Fruit fly (Drosophila melanogaster) whole organism, embryonic: Measurements from ENCODE around the gene CG3123.
A peak's percentile ranks its signal among the peaks of the same experiment; 100 is the strongest.

Experiments used
- B-H1 ChIP-seq: fragments of 200-800 bp; sonication (Bioruptor generic); IDR thresholded peaks from 3 replicates; pipeline ENCODE4 v1.3.6; 2022; ENCODE audit warnings: missing biosample characterization, missing genetic modification characterization
- BtbVII ChIP-seq: fragments of 200-800 bp; sonication (Bioruptor generic); optimal IDR thresholded peaks from 3 replicates; lab custom pipeline; 2017; ENCODE audit warnings: missing biosample characterization, mild to moderate bottlenecking, missing genetic modification characterization
- Bteb2 ChIP-seq: fragments of 200-800 bp; sonication (Bioruptor generic); optimal IDR thresholded peaks from 2 replicates; lab custom pipeline; 2016; ENCODE audit warnings: missing biosample characterization, missing genetic modification characterization
- CG10147 ChIP-seq: fragments of 200-800 bp; sonication (Bioruptor generic); optimal IDR thresholded peaks from 2 replicates; lab custom pipeline; 2019; ENCODE audit warnings: missing biosample characterization, mild to moderate bottlenecking, missing genetic modification characterization, moderate library complexity
- CG1024 ChIP-seq: fragments of 200-800 bp; sonication (Bioruptor generic); IDR thresholded peaks from 2 replicates; pipeline ENCODE4 v1.3.6; 2022; ENCODE audit warnings: missing biosample characterization, missing genetic modification characterization
- CG10654 ChIP-seq: fragments of 200-800 bp; sonication (Bioruptor generic); optimal IDR thresholded peaks from 2 replicates; lab custom pipeline; 2016; ENCODE audit warnings: missing biosample characterization, missing genetic modification characterization
- CG11696 ChIP-seq: fragments of 200-800 bp; sonication (Bioruptor generic); IDR thresholded peaks from 2 replicates; pipeline ENCODE4 v1.3.6; 2022; ENCODE audit warnings: missing biosample characterization, missing genetic modification characterization
- CG12104 ChIP-seq: fragments of 200-800 bp; sonication (Bioruptor generic); optimal IDR thresholded peaks from 3 replicates; lab custom pipeline; 2016; ENCODE audit warnings: missing biosample characterization, missing genetic modification characterization
- CG12219 ChIP-seq: fragments of 200-800 bp; sonication (Bioruptor generic); optimal IDR thresholded peaks from 3 replicates; lab custom pipeline; 2018; ENCODE audit warnings: missing biosample characterization, mild to moderate bottlenecking, missing genetic modification characterization
- CG13287 ChIP-seq: fragments of 200-800 bp; sonication (Bioruptor generic); IDR thresholded peaks from 2 replicates; pipeline ENCODE4 v1.3.6; 2022; ENCODE audit warnings: missing biosample characterization, missing genetic modification characterization; ENCODE audit not compliant: partially characterized antibody
- CG14860 ChIP-seq: fragments of 200-800 bp; sonication (Bioruptor generic); IDR thresholded peaks from 3 replicates; pipeline ENCODE4 v1.3.6; 2022; ENCODE audit warnings: missing biosample characterization, missing genetic modification characterization; ENCODE audit not compliant: partially characterized antibody
- CG16815 ChIP-seq: fragments of 200-800 bp; sonication (Bioruptor generic); optimal IDR thresholded peaks from 3 replicates; lab custom pipeline; 2017; ENCODE audit warnings: missing biosample characterization, mild to moderate bottlenecking, missing genetic modification characterization
- CG18011 ChIP-seq: fragments of 200-800 bp; sonication (Bioruptor generic); optimal IDR thresholded peaks from 2 replicates; lab custom pipeline; 2017; ENCODE audit warnings: missing biosample characterization, missing genetic modification characterization, mild to moderate bottlenecking, moderate library complexity, missing genotype
- CG31365 ChIP-seq: fragments of 200-800 bp; sonication (Bioruptor generic); optimal IDR thresholded peaks from 2 replicates; lab custom pipeline; 2018; ENCODE audit warnings: missing biosample characterization, mild to moderate bottlenecking, missing genetic modification characterization
- CG3847 ChIP-seq: fragments of 200-800 bp; sonication (Bioruptor generic); IDR thresholded peaks from 2 replicates; pipeline ENCODE4 v1.3.6; 2022; ENCODE audit warnings: missing biosample characterization, missing genetic modification characterization
- CG3995 ChIP-seq: fragments of 200-800 bp; sonication (Bioruptor generic); optimal IDR thresholded peaks from 3 replicates; lab custom pipeline; 2016; ENCODE audit warnings: missing biosample characterization, missing genetic modification characterization
- CG4424 ChIP-seq: fragments of 200-800 bp; sonication (Bioruptor generic); optimal IDR thresholded peaks from 3 replicates; lab custom pipeline; 2016; ENCODE audit warnings: missing biosample characterization, missing genetic modification characterization
- CG4730 ChIP-seq: fragments of 200-800 bp; sonication (Bioruptor generic); IDR thresholded peaks from 2 replicates; pipeline ENCODE4 v1.3.6; 2022; ENCODE audit warnings: missing biosample characterization, missing genetic modification characterization
- CG8924 ChIP-seq: fragments of 200-800 bp; optimal IDR thresholded peaks from 3 replicates; lab custom pipeline; 2019; ENCODE audit warnings: missing biosample characterization, mild to moderate bottlenecking, missing genetic modification characterization, moderate library complexity
- CG9609 ChIP-seq: fragments of 200-800 bp; sonication (Bioruptor generic); optimal IDR thresholded peaks from 3 replicates; lab custom pipeline; 2016; ENCODE audit warnings: missing biosample characterization, missing genetic modification characterization
- CG9727 ChIP-seq: fragments of 200-800 bp; sonication (Bioruptor generic); optimal IDR thresholded peaks from 3 replicates; lab custom pipeline; 2017; ENCODE audit warnings: missing biosample characterization, mild to moderate bottlenecking, missing genetic modification characterization
- CoRest ChIP-seq: fragments of 200-800 bp; sonication (Bioruptor generic); optimal IDR thresholded peaks from 3 replicates; lab custom pipeline; 2018; ENCODE audit warnings: missing biosample characterization, mild to moderate bottlenecking, missing genetic modification characterization, moderate library complexity
- D19A ChIP-seq: fragments of 200-800 bp; optimal IDR thresholded peaks from 3 replicates; lab custom pipeline; 2019; ENCODE audit warnings: missing biosample characterization, mild to moderate bottlenecking, missing genetic modification characterization, moderate library complexity
- Doc2 ChIP-seq: fragments of 200-800 bp; sonication (Bioruptor generic); IDR thresholded peaks from 2 replicates; pipeline ENCODE4 v1.3.6; 2022; ENCODE audit warnings: missing biosample characterization, missing genetic modification characterization
- Dref ChIP-seq: fragments of 200-800 bp; sonication (Bioruptor generic); IDR thresholded peaks from 2 replicates; pipeline ENCODE4 v1.3.6; 2022; ENCODE audit warnings: missing biosample characterization, missing genetic modification characterization
- Fer1 ChIP-seq: fragments of 200-800 bp; sonication (Bioruptor generic); optimal IDR thresholded peaks from 2 replicates; lab custom pipeline; 2017; ENCODE audit warnings: missing biosample characterization, mild to moderate bottlenecking, missing genetic modification characterization
- Hr51 ChIP-seq, 2 experiments: fragments of 200-800 bp; sonication (Bioruptor generic); optimal IDR thresholded peaks; 2 replicates in 1 of 2; 3 replicates in 1 of 2; lab custom pipeline; 2016 to 2018; ENCODE audit warnings: missing biosample characterization in 2 of 2, missing genetic modification characterization in 2 of 2, mild to moderate bottlenecking in 1 of 2, moderate library complexity in 1 of 2
- NFAT ChIP-seq: fragments of 200-800 bp; sonication (Bioruptor generic); IDR thresholded peaks from 2 replicates; pipeline ENCODE4 v1.3.6; 2022; ENCODE audit warnings: missing biosample characterization, missing genetic modification characterization
- Optix ChIP-seq: fragments of 200-800 bp; sonication (Bioruptor generic); IDR thresholded peaks from 3 replicates; pipeline ENCODE4 v1.3.6; 2022; ENCODE audit warnings: missing biosample characterization, missing genetic modification characterization
- Pdp1 ChIP-seq, 2 experiments: fragments of 200-800 bp; sonication (Bioruptor generic); optimal IDR thresholded peaks; 3 replicates each; lab custom pipeline; 2016; ENCODE audit warnings: missing biosample characterization in 2 of 2, missing genetic modification characterization in 2 of 2, mild to moderate bottlenecking in 1 of 2, moderate library complexity in 1 of 2
- Xbp1 ChIP-seq: fragments of 200-800 bp; sonication (Bioruptor generic); optimal IDR thresholded peaks from 3 replicates; lab custom pipeline; 2016; ENCODE audit warnings: missing biosample characterization, mild to moderate bottlenecking, missing genetic modification characterization
- br ChIP-seq: fragments of >200 bp; optimal IDR thresholded peaks from 2 replicates; lab custom pipeline; 2017
- crc ChIP-seq: fragments of 200-800 bp; sonication (Bioruptor generic); optimal IDR thresholded peaks from 2 replicates; lab custom pipeline; 2016; ENCODE audit warnings: missing biosample characterization, missing genetic modification characterization
- cwo ChIP-seq: fragments of 200-800 bp; sonication (Bioruptor generic); optimal IDR thresholded peaks from 3 replicates; lab custom pipeline; 2017; ENCODE audit warnings: missing biosample characterization, missing genetic modification characterization, mild to moderate bottlenecking, moderate library complexity, missing genetic modification reagents
- ftz-f1 ChIP-seq: fragments of 200-800 bp; sonication (Bioruptor generic); optimal IDR thresholded peaks from 2 replicates; lab custom pipeline; 2016; ENCODE audit warnings: missing biosample characterization, missing genetic modification characterization
- insv ChIP-seq, 2 experiments: fragments of 200-800 bp; sonication (Bioruptor generic); optimal IDR thresholded peaks; 3 replicates each; lab custom pipeline; 2016 to 2018; ENCODE audit warnings: missing biosample characterization in 2 of 2, missing genetic modification characterization in 2 of 2
- inv ChIP-seq: fragments of 200-800 bp; sonication (Bioruptor generic); IDR thresholded peaks from 2 replicates; pipeline ENCODE4 v1.3.6; 2022; ENCODE audit warnings: missing biosample characterization, missing genetic modification characterization; ENCODE audit not compliant: partially characterized antibody
- lmd ChIP-seq: fragments of 200-800 bp; sonication (Bioruptor generic); IDR thresholded peaks from 2 replicates; pipeline ENCODE4 v1.3.6; 2022; ENCODE audit warnings: missing biosample characterization, missing genetic modification characterization
- lov ChIP-seq, 2 experiments: fragments of 200-800 bp in 1 of 2; fragments of >200 bp in 1 of 2; sonication (Bioruptor generic) in 1 of 2; IDR thresholded peaks in 1 of 2; optimal IDR thresholded peaks in 1 of 2; 2 replicates in 1 of 2; 3 replicates in 1 of 2; pipeline versions ENCODE4 v1.3.6 to Lab custom; 2017 to 2022; ENCODE audit warnings: missing biosample characterization in 1 of 2, missing genetic modification characterization in 1 of 2
- mam ChIP-seq: fragments of 200-800 bp; sonication (Bioruptor generic); optimal IDR thresholded peaks from 3 replicates; lab custom pipeline; 2016; ENCODE audit warnings: missing biosample characterization, missing genetic modification characterization
- otp ChIP-seq: fragments of 200-800 bp; sonication (Bioruptor generic); IDR thresholded peaks from 3 replicates; pipeline ENCODE4, ENCODE4 v1.3.6; 2022; ENCODE audit warnings: missing biosample characterization, missing genetic modification characterization
- phol ChIP-seq: fragments of 200-800 bp; sonication (Bioruptor generic); optimal IDR thresholded peaks from 3 replicates; lab custom pipeline; 2018; ENCODE audit warnings: missing biosample characterization, mild to moderate bottlenecking, missing genetic modification characterization, moderate library complexity
- pros ChIP-seq: fragments of 200-800 bp; sonication (Bioruptor generic); optimal IDR thresholded peaks from 3 replicates; lab custom pipeline; 2019; ENCODE audit warnings: missing biosample characterization, mild to moderate bottlenecking, missing genetic modification characterization, moderate library complexity
- row ChIP-seq: fragments of 200-800 bp; sonication (Bioruptor generic); IDR thresholded peaks from 3 replicates; pipeline ENCODE4 v1.3.6; 2022; ENCODE audit warnings: missing biosample characterization, missing genetic modification characterization
- seq ChIP-seq: fragments of 200-800 bp; sonication (Bioruptor generic); IDR thresholded peaks from 2 replicates; pipeline ENCODE4 v1.3.6; 2022; ENCODE audit warnings: missing biosample characterization, missing genetic modification characterization
- stc ChIP-seq: fragments of 200-800 bp; sonication (Bioruptor generic); IDR thresholded peaks from 2 replicates; pipeline ENCODE4 v1.3.6; 2022; ENCODE audit warnings: missing biosample characterization, missing genetic modification characterization
- tll ChIP-seq, 2 experiments: fragments of 200-800 bp in 1 of 2; fragments of >200 bp in 1 of 2; sonication (Bioruptor generic) in 1 of 2; optimal IDR thresholded peaks; 2 replicates each; lab custom pipeline; 2017 to 2019; ENCODE audit warnings: missing biosample characterization in 2 of 2, missing genetic modification characterization in 2 of 2, mild to moderate bottlenecking in 1 of 2, moderate library complexity in 1 of 2
- usp ChIP-seq: fragments of >200 bp; optimal IDR thresholded peaks from 2 replicates; lab custom pipeline; 2017; ENCODE audit warnings: missing biosample characterization, missing genetic modification characterization
- vfl ChIP-seq: fragments of 200-800 bp; sonication (Bioruptor generic); optimal IDR thresholded peaks from 2 replicates; lab custom pipeline; 2016; ENCODE audit warnings: missing biosample characterization, missing genetic modification characterization
- yki ChIP-seq: fragments of >200 bp; optimal IDR thresholded peaks from 3 replicates; lab custom pipeline; 2018

CG3123 gene

dm6 chr2L:2857862-2858734 is 32.8 kb upstream of the CG3123 start (continued):
- no peak for TF ChIP-seq CG18011
- no peak for TF ChIP-seq CoRest (tag; lab: Kevin White, UChicago)
- TF ChIP-seq br (lab: Kevin White, UChicago): no peak
- TF ChIP-seq phol (tag; lab: Kevin White, UChicago): peak; percentile 24
- TF ChIP-seq CG3995: no peak
- TF ChIP-seq lov (optimal IDR thresholded peaks at IDR 0.05; lab: Kevin White, UChicago): no peak
- no peak for TF ChIP-seq lov (GFP tag; IDR thresholded peaks at IDR 0.05; lab: Robert Waterston, UW)
- TF ChIP-seq NFAT (GFP tag; lab: Robert Waterston, UW): no peak
- TF ChIP-seq tll (GFP tag; optimal IDR thresholded peaks at IDR 0.05; lab: Kevin White, UChicago): no peak
- TF ChIP-seq CG12219 (GFP tag; lab: Kevin White, UChicago): no peak
- TF ChIP-seq CG4730 (GFP tag; lab: Robert Waterston, UW): no peak
- TF ChIP-seq CG3847 (GFP tag; lab: Robert Waterston, UW): no peak
- no peak for TF ChIP-seq CG9609 (GFP tag; lab: Kevin White, UChicago)
- TF ChIP-seq pros: no peak
- TF ChIP-seq Dref: no peak
- no peak for TF ChIP-seq CG31365
- TF ChIP-seq ftz-f1 (GFP tag; lab: Kevin White, UChicago): no peak
- TF ChIP-seq CG1024: no peak
- no peak for TF ChIP-seq mam (GFP tag; lab: Kevin White, UChicago)
- TF ChIP-seq yki: no peak
- no peak for TF ChIP-seq stc (GFP tag; lab: Robert Waterston, UW)
- TF ChIP-seq CG16815 (GFP tag; lab: Kevin White, UChicago): no peak
- TF ChIP-seq Doc2 (GFP tag; lab: Robert Waterston, UW): no peak
- TF ChIP-seq CG4424: peak; percentile 17
- TF ChIP-seq CG10654 (GFP tag; lab: Kevin White, UChicago): no peak
- no peak for TF ChIP-seq Bteb2
- no peak for TF ChIP-seq CG12104 (GFP tag; lab: Kevin White, UChicago)
- no peak for TF ChIP-seq crc (GFP tag; lab: Kevin White, UChicago)
- TF ChIP-seq Pdp1 (GFP tag; optimal IDR thresholded peaks at IDR 0.05; lab: Kevin White, UChicago): no peak
- TF ChIP-seq insv (GFP tag; optimal IDR thresholded peaks at IDR 0.05; lab: Kevin White, UChicago): no peak
- TF ChIP-seq inv: no peak
- no peak for TF ChIP-seq D19A (tag; lab: Kevin White, UChicago)
- no peak for TF ChIP-seq CG10147
- peak in 1 of 2 experiments; percentile 42 for TF ChIP-seq Hr51 (GFP tag; optimal IDR thresholded peaks at IDR 0.05; lab: Kevin White, UChicago)
- TF ChIP-seq otp (GFP tag; lab: Robert Waterston, UW): no peak
- no peak for TF ChIP-seq BtbVII (GFP tag; lab: Kevin White, UChicago)
- peak; percentile 24 for TF ChIP-seq CG8924 (tag; lab: Kevin White, UChicago)
- TF ChIP-seq Fer1 (GFP tag; lab: Kevin White, UChicago): peak; percentile 24
- TF ChIP-seq B-H1 (GFP tag; lab: Robert Waterston, UW): no peak
- TF ChIP-seq CG11696 (GFP tag; lab: Robert Waterston, UW): no peak
- TF ChIP-seq row (GFP tag; lab: Robert Waterston, UW): no peak; the same call in 2 of the 3 replicates
- TF ChIP-seq Xbp1 (GFP tag; lab: Kevin White, UChicago): peak; percentile 2
- no peak for TF ChIP-seq CG14860
- peak; percentile 2 for TF ChIP-seq CG9727 (GFP tag; lab: Kevin White, UChicago)
- peak; percentile 34 for TF ChIP-seq cwo (GFP tag; lab: Kevin White, UChicago)
- TF ChIP-seq Optix (GFP tag; lab: Robert Waterston, UW): no peak
- no peak for TF ChIP-seq seq (GFP tag; lab: Robert Waterston, UW)
- TF ChIP-seq vfl: no peak
- TF ChIP-seq usp: no peak
- no peak for TF ChIP-seq CG13287 (GFP tag; lab: Robert Waterston, UW)
- TF ChIP-seq lmd (GFP tag; lab: Robert Waterston, UW): no peak
